Worm (Caenorhabditis elegans) whole organism, late embryonic: ENCODE data around the gene T27A1.3.

Experiments
- C08G9.2 ChIP-seq: sonication (generic microtip); optimal IDR thresholded peaks from 2 replicates; lab custom pipeline; 2016; ENCODE audit warnings: mild to moderate bottlenecking, missing genetic modification characterization, moderate library complexity, missing compliant biosample characterization
- C38D4.7 ChIP-seq: fragments of 200-800 bp; sonication (Bioruptor generic); optimal IDR thresholded peaks from 2 replicates; lab custom pipeline; 2018; ENCODE audit warnings: mild to moderate bottlenecking, missing genetic modification characterization, moderate library complexity, missing compliant biosample characterization
- K09A11.1 ChIP-seq: sonication (generic microtip); optimal IDR thresholded peaks from 2 replicates; lab custom pipeline; 2017; ENCODE audit warnings: antibody characterized with exemption, mild to moderate bottlenecking, missing genetic modification characterization, missing compliant biosample characterization; ENCODE audit not compliant: insufficient read depth
- T23F11.4 ChIP-seq: fragments of 200-800 bp; sonication (Bioruptor generic); optimal IDR thresholded peaks from 2 replicates; lab custom pipeline; 2018; ENCODE audit warnings: mild to moderate bottlenecking, missing genetic modification characterization, missing compliant biosample characterization
- ahr-1 ChIP-seq: sonication (generic microtip); optimal IDR thresholded peaks from 2 replicates; lab custom pipeline; 2016; ENCODE audit warnings: missing genetic modification characterization, missing compliant biosample characterization
- ceh-14 ChIP-seq: sonication (generic microtip); optimal IDR thresholded peaks from 2 replicates; lab custom pipeline; 2016; ENCODE audit warnings: missing genotype, missing genetic modification characterization, missing compliant biosample characterization
- ceh-18 ChIP-seq: sonication (generic microtip); optimal IDR thresholded peaks from 2 replicates; lab custom pipeline; 2016; ENCODE audit warnings: missing genetic modification characterization, missing compliant biosample characterization
- ceh-19 ChIP-seq: fragments of 200-800 bp; sonication (Bioruptor generic); optimal IDR thresholded peaks from 2 replicates; lab custom pipeline; 2018; ENCODE audit warnings: mild to moderate bottlenecking, missing genetic modification characterization, missing compliant biosample characterization
- ceh-34 ChIP-seq: sonication (generic microtip); optimal IDR thresholded peaks from 2 replicates; lab custom pipeline; 2016; ENCODE audit warnings: mild to moderate bottlenecking, missing genetic modification characterization, missing compliant biosample characterization
- ceh-48 ChIP-seq: sonication (generic microtip); optimal IDR thresholded peaks from 2 replicates; lab custom pipeline; 2016; ENCODE audit warnings: missing genetic modification characterization, inconsistent platforms, missing compliant biosample characterization
- ceh-6 ChIP-seq: fragments of 200-800 bp; sonication (Bioruptor generic); optimal IDR thresholded peaks from 2 replicates; lab custom pipeline; 2018; ENCODE audit warnings: mild to moderate bottlenecking, missing genetic modification characterization, missing compliant biosample characterization
- dve-1 ChIP-seq: sonication (generic microtip); optimal IDR thresholded peaks from 2 replicates; lab custom pipeline; 2017; ENCODE audit warnings: antibody characterized with exemption, mild to moderate bottlenecking, missing genetic modification characterization, missing compliant biosample characterization
- elt-4 ChIP-seq: sonication (generic microtip); optimal IDR thresholded peaks from 2 replicates; lab custom pipeline; 2016; ENCODE audit warnings: missing genetic modification characterization, missing compliant biosample characterization
- ets-4 ChIP-seq: sonication (generic microtip); optimal IDR thresholded peaks from 2 replicates; lab custom pipeline; 2016; ENCODE audit warnings: missing genetic modification characterization, missing compliant biosample characterization
- eyg-1 ChIP-seq: sonication (generic microtip); optimal IDR thresholded peaks from 2 replicates; lab custom pipeline; 2016; ENCODE audit warnings: missing genotype, missing genetic modification characterization, missing compliant biosample characterization
- hlh-15 ChIP-seq: sonication (generic microtip); optimal IDR thresholded peaks from 2 replicates; lab custom pipeline; 2016; ENCODE audit warnings: missing genetic modification characterization, missing compliant biosample characterization
- hlh-6 ChIP-seq: sonication (generic microtip); optimal IDR thresholded peaks from 2 replicates; lab custom pipeline; 2016; ENCODE audit warnings: missing genotype, missing genetic modification characterization, missing compliant biosample characterization
- lim-6 ChIP-seq: sonication (generic microtip); optimal IDR thresholded peaks from 2 replicates; lab custom pipeline; 2016; ENCODE audit warnings: missing genetic modification characterization, missing compliant biosample characterization
- lin-11 ChIP-seq: fragments of 200-800 bp; sonication (Bioruptor generic); optimal IDR thresholded peaks from 2 replicates; lab custom pipeline; 2018; ENCODE audit warnings: mild to moderate bottlenecking, missing genetic modification characterization, missing compliant biosample characterization
- mec-3 ChIP-seq: sonication (generic microtip); optimal IDR thresholded peaks from 2 replicates; lab custom pipeline; 2016; ENCODE audit warnings: borderline replicate concordance, missing genetic modification characterization, missing compliant biosample characterization
- nhr-11 ChIP-seq: fragments of 150-350 bp; optimal IDR thresholded peaks from 2 replicates; lab custom pipeline; 2014; ENCODE audit warnings: missing biosample characterization, missing genetic modification characterization
- npax-4 ChIP-seq: sonication (generic microtip); optimal IDR thresholded peaks from 2 replicates; lab custom pipeline; 2016; ENCODE audit warnings: missing genetic modification characterization, missing compliant biosample characterization
- pag-3 ChIP-seq: sonication (generic microtip); optimal IDR thresholded peaks from 2 replicates; lab custom pipeline; 2016; ENCODE audit warnings: missing compliant biosample characterization, missing genetic modification characterization, borderline replicate concordance
- pqm-1 ChIP-seq: sonication (generic microtip); optimal IDR thresholded peaks from 2 replicates; lab custom pipeline; 2016; ENCODE audit warnings: missing genetic modification characterization, missing compliant biosample characterization
- sdc-2 ChIP-seq: sonication (generic microtip); optimal IDR thresholded peaks from 2 replicates; lab custom pipeline; 2016; ENCODE audit warnings: missing genotype, missing genetic modification characterization, missing compliant biosample characterization
- tbx-7 ChIP-seq: sonication (generic microtip); optimal IDR thresholded peaks from 2 replicates; lab custom pipeline; 2016; ENCODE audit warnings: missing genotype, missing genetic modification characterization, missing compliant biosample characterization
- ttx-3 ChIP-seq: sonication (generic microtip); optimal IDR thresholded peaks from 2 replicates; lab custom pipeline; 2016; ENCODE audit warnings: missing genetic modification reagents, missing genetic modification characterization, missing compliant biosample characterization
- unc-42 ChIP-seq: sonication (generic microtip); optimal IDR thresholded peaks from 2 replicates; lab custom pipeline; 2016; ENCODE audit warnings: missing genotype, missing genetic modification characterization, missing compliant biosample characterization
- unc-55 ChIP-seq: sonication (generic microtip); optimal IDR thresholded peaks from 2 replicates; lab custom pipeline; 2017; ENCODE audit warnings: missing biosample characterization, missing genetic modification reagents, missing genetic modification characterization
- zip-5 ChIP-seq: sonication (generic microtip); optimal IDR thresholded peaks from 2 replicates; lab custom pipeline; 2016; ENCODE audit warnings: missing genetic modification characterization, missing compliant biosample characterization

The T27A1.3 gene

ce11 chrII:549501-549900, 14.2 kb downstream of the T27A1.3 start:
- no peak for TF ChIP-seq unc-42
- no peak for TF ChIP-seq ceh-34 (tag; lab: Kevin White, UChicago)
- TF ChIP-seq elt-4 (tag; lab: Kevin White, UChicago) = no peak
- TF ChIP-seq mec-3 = no peak
- TF ChIP-seq lim-6 (tag; lab: Kevin White, UChicago) = no peak
- TF ChIP-seq sdc-2 (tag; lab: Kevin White, UChicago) = no peak

ce11 chrII:551245-551904, 16.0 kb downstream of the T27A1.3 start, which contains the start of gene lips-7:
TSS of gene lips-7 (plus strand) at chrII:551854.
- TF ChIP-seq pqm-1 (tag; lab: Kevin White, UChicago) (no peak), hlh-6 (peak; percentile 49), ets-4 (tag; lab: Kevin White, UChicago) (no peak), C08G9.2 (tag; lab: Kevin White, UChicago) (peak; percentile 11), C38D4.7 (peak; percentile 10), nhr-11 (no peak), ahr-1 (no peak)
- TF ChIP-seq, all 69 proteins: peak for 3

ce11 chrII:555371-555770, 20.0 kb downstream of the T27A1.3 start:
- TF ChIP-seq nhr-11 (no peak), hlh-6 (no peak), unc-55 (peak; percentile 9), ceh-48 (tag; lab: Kevin White, UChicago) (peak; percentile 22), K09A11.1 (no peak), elt-4 (tag; lab: Kevin White, UChicago) (no peak), ceh-34 (tag; lab: Kevin White, UChicago) (no peak)

ce11 chrII:556185-556584, 20.9 kb downstream of the T27A1.3 start, which contains the start of the genes C09E8.1 and C09E8.6:
TSS of gene C09E8.1 (plus strand) at chrII:556485.
TSS of gene C09E8.6 (plus strand) at chrII:556497.
- no peak for TF ChIP-seq K09A11.1

ce11 chrII:568776-569175, 33.5 kb downstream of the T27A1.3 start, which contains the start of gene W08F4.5:
TSS of gene W08F4.5 (minus strand) at chrII:568876.
- TF ChIP-seq elt-4 (tag; lab: Kevin White, UChicago) (no peak), ceh-19 (GFP tag; lab: Kevin White, UChicago) (no peak), ceh-14 (no peak)

ce11 chrII:572010-572409, 36.7 kb downstream of the T27A1.3 start, which contains the start of gene mlt-8:
TSS of gene mlt-8 (minus strand) at chrII:572110.
- TF ChIP-seq ceh-6 (GFP tag; lab: Kevin White, UChicago) (no peak), npax-4 (tag; lab: Kevin White, UChicago) (no peak), hlh-15 (tag; lab: Kevin White, UChicago) (no peak), T23F11.4 (GFP tag; lab: Kevin White, UChicago) (no peak), mec-3 (no peak), unc-42 (no peak)

ce11 chrII:573580-573979, 38.3 kb downstream of the T27A1.3 start:
- peak; percentile 91 for TF ChIP-seq dve-1 (tag; lab: Kevin White, UChicago)
- TF ChIP-seq, all 69 proteins: peak for 1; not testable (repeated sequence) for 68

- TF ChIP-seq ceh-18 (tag; lab: Kevin White, UChicago) (no peak), lin-11 (tag; lab: Kevin White, UChicago) (no peak), tbx-7 (no peak), zip-5 (tag; lab: Kevin White, UChicago) (no peak), pag-3 (tag; lab: Kevin White, UChicago) (no peak), ttx-3 (tag; lab: Kevin White, UChicago) (no peak), eyg-1 (tag; lab: Kevin White, UChicago) (no peak), ceh-6 (GFP tag; lab: Kevin White, UChicago) (no peak)
These were observed 38.7 kb downstream of the T27A1.3 start for ce11 chrII:574064-574463.
